Worm (Caenorhabditis elegans) whole organism, young adult: ENCODE data around the gene ubc-21.

ENCODE experiments used
- D2030.7 ChIP-seq: fragments of 200-800 bp; sonication (Bioruptor generic); IDR thresholded peaks from 2 replicates; pipeline ENCODE4 v1.3.6; 2022; ENCODE audit warnings: missing genetic modification reagents, missing genetic modification characterization, missing compliant biosample characterization
- F10E7.11 ChIP-seq: sonication (generic microtip); optimal IDR thresholded peaks from 2 replicates; lab custom pipeline; 2017; ENCODE audit warnings: mild to moderate bottlenecking, missing genetic modification characterization, moderate library complexity, missing compliant biosample characterization
- F23B12.7 ChIP-seq: sonication (generic microtip); optimal IDR thresholded peaks from 2 replicates; lab custom pipeline; 2017; ENCODE audit warnings: missing genetic modification characterization, mild to moderate bottlenecking, missing compliant biosample characterization, antibody characterized with exemption, moderate library complexity; ENCODE audit not compliant: insufficient read depth
- F37B4.10 ChIP-seq: fragments of 200-800 bp; sonication (Bioruptor generic); IDR thresholded peaks from 2 replicates; pipeline ENCODE4 v1.3.6; 2022; ENCODE audit warnings: missing genetic modification characterization, missing compliant biosample characterization
- F39B2.1 ChIP-seq: fragments of 200-800 bp; sonication (Bioruptor generic); IDR thresholded peaks from 2 replicates; pipeline ENCODE4 v1.3.6; 2022; ENCODE audit warnings: missing genetic modification reagents, missing genetic modification characterization, missing compliant biosample characterization
- K11D2.4 ChIP-seq: fragments of 200-800 bp; sonication (Bioruptor generic); IDR thresholded peaks from 2 replicates; pipeline ENCODE4 v1.3.6; 2022; ENCODE audit warnings: missing genetic modification reagents, missing genetic modification characterization, missing compliant biosample characterization
- Y53G8AR.9 ChIP-seq: fragments of 200-800 bp; sonication (Bioruptor generic); conservative IDR thresholded peaks from 2 replicates; pipeline ENCODE4 v1.3.6; 2022; ENCODE audit warnings: missing genetic modification reagents, missing genetic modification characterization, missing compliant biosample characterization
- Y79H2A.3 ChIP-seq: fragments of 200-800 bp; sonication (Bioruptor generic); conservative IDR thresholded peaks from 2 replicates; pipeline ENCODE4 v1.3.6; 2022; ENCODE audit warnings: missing genetic modification reagents, missing genetic modification characterization, missing compliant biosample characterization
- akir-1 ChIP-seq: fragments of 200-800 bp; sonication (Bioruptor generic); optimal IDR thresholded peaks from 2 replicates; lab custom pipeline; 2018; ENCODE audit warnings: mild to moderate bottlenecking, missing genetic modification characterization, moderate library complexity, missing compliant biosample characterization
- athp-1 ChIP-seq: sonication (generic microtip); optimal IDR thresholded peaks from 2 replicates; lab custom pipeline; 2017; ENCODE audit warnings: mild to moderate bottlenecking, missing genetic modification characterization, missing compliant biosample characterization
- attf-3 ChIP-seq: fragments of 200-800 bp; sonication (Bioruptor generic); conservative IDR thresholded peaks from 2 replicates; pipeline ENCODE4 v1.3.6; 2022; ENCODE audit warnings: missing genetic modification reagents, missing genetic modification characterization, missing compliant biosample characterization
- bed-1 ChIP-seq: fragments of 200-800 bp; sonication (Bioruptor generic); IDR thresholded peaks from 2 replicates; pipeline ENCODE4 v1.3.6; 2022; ENCODE audit warnings: missing genetic modification reagents, missing genetic modification characterization, missing compliant biosample characterization
- ceh-27 ChIP-seq: fragments of 200-800 bp; sonication (Bioruptor generic); optimal IDR thresholded peaks from 2 replicates; lab custom pipeline; 2018; ENCODE audit warnings: mild to moderate bottlenecking, missing genetic modification characterization, moderate library complexity, missing compliant biosample characterization
- ceh-58 ChIP-seq: fragments of 200-800 bp; sonication (Bioruptor generic); IDR thresholded peaks from 2 replicates; pipeline ENCODE4 v1.3.6; 2022; ENCODE audit warnings: missing genetic modification characterization, missing compliant biosample characterization
- ceh-79 ChIP-seq: sonication (generic microtip); optimal IDR thresholded peaks from 2 replicates; lab custom pipeline; 2017; ENCODE audit warnings: mild to moderate bottlenecking, missing genetic modification characterization, missing compliant biosample characterization
- ceh-91 ChIP-seq: fragments of 200-800 bp; sonication (Bioruptor generic); IDR thresholded peaks from 2 replicates; pipeline ENCODE4 v1.3.6; 2022; ENCODE audit warnings: missing genetic modification reagents, missing genetic modification characterization, missing compliant biosample characterization
- chd-7 ChIP-seq: sonication (generic microtip); optimal IDR thresholded peaks from 2 replicates; lab custom pipeline; 2016; ENCODE audit warnings: mild to moderate bottlenecking, missing genetic modification characterization, moderate library complexity, missing compliant biosample characterization
- dpff-1 ChIP-seq: sonication (generic microtip); optimal IDR thresholded peaks from 2 replicates; lab custom pipeline; 2017; ENCODE audit warnings: mild to moderate bottlenecking, missing genetic modification characterization, missing compliant biosample characterization
- egl-44 ChIP-seq: fragments of 200-800 bp; sonication (Bioruptor generic); IDR thresholded peaks from 2 replicates; pipeline ENCODE4 v1.3.6; 2022; ENCODE audit warnings: missing genetic modification reagents, missing genetic modification characterization, missing compliant biosample characterization
- him-1 ChIP-seq: sonication (generic microtip); optimal IDR thresholded peaks from 2 replicates; lab custom pipeline; 2016; ENCODE audit warnings: missing genotype, missing genetic modification reagents, missing genetic modification characterization, missing compliant biosample characterization
- hlh-26 ChIP-seq: fragments of 200-800 bp; sonication (Bioruptor generic); conservative IDR thresholded peaks from 2 replicates; pipeline ENCODE4 v1.3.6; 2022; ENCODE audit warnings: missing genetic modification reagents, missing genetic modification characterization, missing compliant biosample characterization
- let-526 ChIP-seq: fragments of 200-800 bp; sonication (Bioruptor generic); IDR thresholded peaks from 2 replicates; pipeline ENCODE4 v1.3.6; 2022; ENCODE audit warnings: missing genetic modification reagents, missing genetic modification characterization, missing compliant biosample characterization
- let-607 ChIP-seq, 2 experiments: fragments of 200-800 bp in 1 of 2; sonication (Bioruptor generic) in 1 of 2; sonication (generic microtip) in 1 of 2; optimal IDR thresholded peaks; 2 replicates each; lab custom pipeline; 2016 to 2018; ENCODE audit warnings: mild to moderate bottlenecking in 2 of 2, missing compliant biosample characterization in 2 of 2, missing genetic modification characterization in 2 of 2, moderate library complexity in 2 of 2, missing genotype in 1 of 2
- lin-35 ChIP-seq, 3 experiments: fragments of 150-350 bp in 2 of 3; sonication (generic microtip) in 1 of 3; optimal IDR thresholded peaks; 2 replicates each; lab custom pipeline; 2014 to 2018; ENCODE audit warnings: missing biosample characterization in 3 of 3, missing genetic modification characterization in 3 of 3, missing genetic modification reagents in 3 of 3
- lin-40 ChIP-seq: sonication (generic microtip); optimal IDR thresholded peaks from 2 replicates; lab custom pipeline; 2016; ENCODE audit warnings: missing genetic modification characterization, mild to moderate bottlenecking, missing compliant biosample characterization, missing genotype, missing genetic modification reagents
- lsl-1 ChIP-seq: fragments of 200-800 bp; sonication (Bioruptor generic); optimal IDR thresholded peaks from 2 replicates; lab custom pipeline; 2018; ENCODE audit warnings: mild to moderate bottlenecking, missing genetic modification characterization, moderate library complexity, missing compliant biosample characterization
- madf-6 ChIP-seq: fragments of 200-800 bp; sonication (Bioruptor generic); IDR thresholded peaks from 2 replicates; pipeline ENCODE4 v1.3.6; 2022; ENCODE audit warnings: missing genetic modification reagents, missing genetic modification characterization, missing compliant biosample characterization
- mcd-1 ChIP-seq: fragments of 200-800 bp; sonication (Bioruptor generic); IDR thresholded peaks from 2 replicates; pipeline ENCODE4 v1.3.6; 2022; ENCODE audit warnings: missing genetic modification reagents, missing genetic modification characterization, missing compliant biosample characterization
- mel-28 ChIP-seq: sonication (generic microtip); optimal IDR thresholded peaks from 2 replicates; lab custom pipeline; 2016; ENCODE audit warnings: borderline replicate concordance, mild to moderate bottlenecking, missing genetic modification characterization, missing compliant biosample characterization
- mxl-1 ChIP-seq: sonication (generic microtip); optimal IDR thresholded peaks from 2 replicates; lab custom pipeline; 2016; ENCODE audit warnings: missing genetic modification characterization, missing compliant biosample characterization
- nhr-179 ChIP-seq: sonication (generic microtip); optimal IDR thresholded peaks from 2 replicates; lab custom pipeline; 2016; ENCODE audit warnings: mild to moderate bottlenecking, missing genetic modification characterization, missing compliant biosample characterization
- nhr-27 ChIP-seq: fragments of 200-800 bp; sonication (Bioruptor generic); optimal IDR thresholded peaks from 2 replicates; lab custom pipeline; 2018; ENCODE audit warnings: mild to moderate bottlenecking, missing genetic modification characterization, moderate library complexity, missing compliant biosample characterization
- nhr-90 ChIP-seq: sonication (generic microtip); optimal IDR thresholded peaks from 2 replicates; lab custom pipeline; 2016; ENCODE audit warnings: missing genotype, mild to moderate bottlenecking, missing genetic modification characterization, missing compliant biosample characterization
- rpc-1 ChIP-seq, 2 experiments: fragments of 150-350 bp in 1 of 2; sonication (generic microtip) in 1 of 2; optimal IDR thresholded peaks; 2 replicates each; lab custom pipeline; 2014 to 2018; ENCODE audit warnings: missing biosample characterization in 1 of 2, missing genetic modification characterization in 1 of 2, missing genetic modification reagents in 1 of 2, missing genotype in 1 of 2
- sdz-38 ChIP-seq: sonication (generic microtip); optimal IDR thresholded peaks from 2 replicates; lab custom pipeline; 2016; ENCODE audit warnings: missing genotype, missing genetic modification characterization, missing compliant biosample characterization
- snpc-1.1 ChIP-seq: sonication (generic microtip); optimal IDR thresholded peaks from 2 replicates; lab custom pipeline; 2017; ENCODE audit warnings: missing genetic modification characterization, mild to moderate bottlenecking, missing compliant biosample characterization, antibody characterized with exemption, moderate library complexity, missing genotype, missing genetic modification reagents; ENCODE audit not compliant: insufficient read depth
- snpc-1.3 ChIP-seq: sonication (generic microtip); optimal IDR thresholded peaks from 2 replicates; lab custom pipeline; 2017; ENCODE audit warnings: missing genetic modification characterization, mild to moderate bottlenecking, missing compliant biosample characterization, antibody characterized with exemption, moderate library complexity, missing genotype, missing genetic modification reagents; ENCODE audit not compliant: insufficient read depth
- snpc-3.4 ChIP-seq: sonication (generic microtip); optimal IDR thresholded peaks from 2 replicates; lab custom pipeline; 2017; ENCODE audit warnings: missing genetic modification characterization, mild to moderate bottlenecking, missing compliant biosample characterization, antibody characterized with exemption, moderate library complexity, missing genotype, missing genetic modification reagents
- tbx-9 ChIP-seq: sonication (generic microtip); optimal IDR thresholded peaks from 2 replicates; lab custom pipeline; 2016; ENCODE audit warnings: borderline replicate concordance, missing genetic modification characterization, inconsistent platforms, missing compliant biosample characterization
- unc-130 ChIP-seq: sonication (generic microtip); optimal IDR thresholded peaks from 2 replicates; lab custom pipeline; 2016; ENCODE audit warnings: missing genetic modification reagents, missing genetic modification characterization, missing compliant biosample characterization
- unc-62 ChIP-seq: fragments of 150-350 bp; optimal IDR thresholded peaks from 2 replicates; lab custom pipeline; 2014; ENCODE audit warnings: missing biosample characterization, missing genetic modification reagents, missing genetic modification characterization
- zim-3 ChIP-seq: sonication (generic microtip); optimal IDR thresholded peaks from 2 replicates; lab custom pipeline; 2017; ENCODE audit warnings: mild to moderate bottlenecking, missing genetic modification characterization, moderate library complexity, missing compliant biosample characterization
- ztf-26 ChIP-seq: sonication (generic microtip); optimal IDR thresholded peaks from 2 replicates; lab custom pipeline; 2017; ENCODE audit warnings: missing genetic modification characterization, missing compliant biosample characterization
- ztf-3 ChIP-seq: fragments of 200-800 bp; sonication (Bioruptor generic); optimal IDR thresholded peaks from 2 replicates; lab custom pipeline; 2018; ENCODE audit warnings: mild to moderate bottlenecking, missing genetic modification characterization, missing compliant biosample characterization

The ubc-21 gene

DNA sequence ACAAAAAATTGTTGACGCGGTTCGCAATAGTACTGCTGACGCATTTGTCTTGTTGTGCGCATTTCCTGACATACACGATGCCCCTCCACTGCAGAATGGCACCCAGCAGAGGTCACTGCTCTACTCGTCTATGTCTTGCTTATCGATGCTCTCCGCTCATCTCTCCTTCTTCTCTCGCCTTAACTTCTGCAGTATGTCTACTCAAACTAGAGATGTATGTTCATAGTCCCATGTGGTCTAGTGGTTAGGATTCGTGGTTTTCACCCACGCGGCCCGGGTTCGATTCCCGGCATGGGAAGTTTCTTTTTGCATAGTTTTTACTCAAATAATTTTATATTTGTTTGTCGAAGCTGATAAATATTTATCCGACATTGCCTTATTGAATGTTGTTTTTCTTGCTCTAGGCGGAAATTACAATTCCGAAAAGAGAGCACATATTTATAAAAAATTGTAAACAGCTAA is 33.5 kb upstream of the ubc-21 start, which contains the start of gene C28G1.2 (continued):
- peak; percentile 88 for TF ChIP-seq zim-3
- no peak for TF ChIP-seq dpff-1 (tag; lab: Kevin White, UChicago)
- no peak for TF ChIP-seq sdz-38 (tag; lab: Kevin White, UChicago)
- TF ChIP-seq bed-1 (GFP tag; lab: Robert Waterston, UW), result no peak
- peak; percentile 79 for TF ChIP-seq ceh-79 (tag; lab: Kevin White, UChicago)
- peak; percentile 52; the same call in 1 of the 2 replicates for TF ChIP-seq Y79H2A.3 (GFP tag; lab: Robert Waterston, UW)
- TF ChIP-seq mcd-1 (GFP tag; lab: Robert Waterston, UW), result no peak; the same call in 1 of the 2 replicates
- TF ChIP-seq mel-28 (tag; lab: Kevin White, UChicago), result peak; percentile 67
- 0 out of 2 replicates have a peak, but pooled peaks have one; percentile 46 for TF ChIP-seq F37B4.10 (GFP tag; lab: Robert Waterston, UW)
- TF ChIP-seq ceh-58 (GFP tag; lab: Robert Waterston, UW), result 0 out of 2 replicates have a peak, but pooled peaks have one; percentile 83
- TF ChIP-seq akir-1 (GFP tag; lab: Kevin White, UChicago), result peak; percentile 84
- TF ChIP-seq rpc-1 (optimal IDR thresholded peaks at IDR 0.05; lab: Kevin White, UChicago), result peak; percentile 98
- TF ChIP-seq rpc-1 (tag; optimal IDR thresholded peaks at IDR 0.05; lab: Kevin White, UChicago), result peak; percentile 97
- TF ChIP-seq K11D2.4 (GFP tag; lab: Robert Waterston, UW), result peak; percentile 89; the same call in 1 of the 2 replicates
- TF ChIP-seq ztf-3 (GFP tag; lab: Kevin White, UChicago), result peak; percentile 70
- peak; percentile 88 for TF ChIP-seq unc-130 (GFP tag; lab: Kevin White, UChicago)
- peak; percentile 62 for TF ChIP-seq F23B12.7 (tag; lab: Kevin White, UChicago)
- TF ChIP-seq egl-44, result peak; percentile 94
- peak; percentile 80 for TF ChIP-seq nhr-27 (tag; lab: Kevin White, UChicago)
- TF ChIP-seq unc-62, result no peak
- peak in 2 of 3 experiments; percentile 59 to 83 for TF ChIP-seq lin-35 (GFP tag; optimal IDR thresholded peaks at IDR 0.05; lab: Kevin White, UChicago)
- TF ChIP-seq let-607 (tag; optimal IDR thresholded peaks at IDR 0.05; lab: Kevin White, UChicago), result peak; percentile 72 to 84
- peak; percentile 96 for TF ChIP-seq ceh-27
- TF ChIP-seq tbx-9 (tag; lab: Kevin White, UChicago), result no peak
- TF ChIP-seq nhr-179 (tag; lab: Kevin White, UChicago), result peak; percentile 17
- peak; percentile 84 for TF ChIP-seq D2030.7
- peak; percentile 20 for TF ChIP-seq lsl-1 (GFP tag; lab: Kevin White, UChicago)
- peak; percentile 88 for TF ChIP-seq nhr-90 (tag; lab: Kevin White, UChicago)
- no peak; the same call in 1 of the 2 replicates for TF ChIP-seq madf-6
- peak; percentile 92 for TF ChIP-seq snpc-1.3 (tag; lab: Kevin White, UChicago)
- 0 out of 2 replicates have a peak, but pooled peaks have one; percentile 50 for TF ChIP-seq F39B2.1 (GFP tag; lab: Robert Waterston, UW)
- peak; percentile 68 for TF ChIP-seq attf-3 (GFP tag; lab: Robert Waterston, UW)
- TF ChIP-seq chd-7, result peak; percentile 95
- no peak for TF ChIP-seq ceh-91 (GFP tag; lab: Robert Waterston, UW)
- TF ChIP-seq him-1 (tag; lab: Kevin White, UChicago), result peak; percentile 93
- TF ChIP-seq F10E7.11 (tag; lab: Kevin White, UChicago), result peak; percentile 84
- peak; percentile 68; the same call in 1 of the 2 replicates for TF ChIP-seq Y53G8AR.9 (GFP tag; lab: Robert Waterston, UW)
- TF ChIP-seq lin-40 (tag; lab: Kevin White, UChicago), result peak; percentile 96
- peak; percentile 76; the same call in 1 of the 2 replicates for TF ChIP-seq let-526 (GFP tag; lab: Robert Waterston, UW)
- TF ChIP-seq athp-1 (tag; lab: Kevin White, UChicago), result peak; percentile 86
- TF ChIP-seq snpc-3.4 (tag; lab: Kevin White, UChicago), result peak; percentile 52
- TF ChIP-seq hlh-26 (GFP tag; lab: Robert Waterston, UW), result 0 out of 2 replicates have a peak, but pooled peaks have one; percentile 54
- peak; percentile 34 for TF ChIP-seq snpc-1.1 (tag; lab: Kevin White, UChicago)
- TF ChIP-seq mxl-1 (tag; lab: Kevin White, UChicago), result peak; percentile 63
- TF ChIP-seq ztf-26, result peak; percentile 86
